Worm (Caenorhabditis elegans) whole organism, L1 larva: ENCODE data around the gene C06B8.7.
A peak's percentile ranks its signal among the peaks of the same experiment; 100 is the strongest.

Experiments
- C16A3.4 ChIP-seq: fragments of 150-350 bp; optimal IDR thresholded peaks from 2 replicates; lab custom pipeline; 2014; ENCODE audit warnings: missing biosample characterization, missing genetic modification characterization
- F16B12.6 ChIP-seq: fragments of 150-350 bp; optimal IDR thresholded peaks from 2 replicates; lab custom pipeline; 2014; ENCODE audit warnings: missing biosample characterization, missing genetic modification characterization
- Y116A8C.19 ChIP-seq: sonication (generic microtip); optimal IDR thresholded peaks from 2 replicates; lab custom pipeline; 2016; ENCODE audit warnings: missing compliant biosample characterization, missing genetic modification characterization, borderline replicate concordance
- aha-1 ChIP-seq: fragments of 150-350 bp; optimal IDR thresholded peaks from 2 replicates; lab custom pipeline; 2014; ENCODE audit warnings: missing biosample characterization, missing genetic modification characterization
- alr-1 ChIP-seq: fragments of 200-800 bp; sonication (Bioruptor generic); optimal IDR thresholded peaks from 2 replicates; lab custom pipeline; 2018; ENCODE audit warnings: borderline replicate concordance, mild to moderate bottlenecking, missing genetic modification characterization, missing compliant biosample characterization
- aly-2 ChIP-seq: fragments of 150-350 bp; optimal IDR thresholded peaks from 2 replicates; lab custom pipeline; 2014; ENCODE audit warnings: missing biosample characterization, missing genetic modification characterization
- ama-1 ChIP-seq: fragments of 150-350 bp; optimal IDR thresholded peaks from 2 replicates; lab custom pipeline; 2014
- blmp-1 ChIP-seq: fragments of 150-350 bp; optimal IDR thresholded peaks from 2 replicates; lab custom pipeline; 2014; ENCODE audit warnings: missing biosample characterization, missing genetic modification characterization
- ceh-8 ChIP-seq: fragments of 200-800 bp; sonication (Bioruptor generic); optimal IDR thresholded peaks from 2 replicates; lab custom pipeline; 2018; ENCODE audit warnings: mild to moderate bottlenecking, missing genetic modification characterization, moderate library complexity, missing compliant biosample characterization
- ceh-82 ChIP-seq, 3 experiments: fragments of 150-350 bp in 1 of 3; sonication (generic microtip) in 2 of 3; optimal IDR thresholded peaks; 2 replicates each; lab custom pipeline; 2014 to 2017; ENCODE audit warnings: missing biosample characterization in 3 of 3, missing genetic modification characterization in 3 of 3
- ceh-88 ChIP-seq: fragments of 200-800 bp; sonication (Bioruptor generic); IDR thresholded peaks from 2 replicates; pipeline ENCODE4 v1.3.6; 2022; ENCODE audit warnings: missing genetic modification characterization, missing compliant biosample characterization
- ces-1 ChIP-seq: fragments of 150-350 bp; optimal IDR thresholded peaks from 2 replicates; lab custom pipeline; 2014; ENCODE audit warnings: missing biosample characterization, missing genetic modification reagents, missing genetic modification characterization
- dsc-1 ChIP-seq: sonication (generic microtip); optimal IDR thresholded peaks from 2 replicates; lab custom pipeline; 2016; ENCODE audit warnings: mild to moderate bottlenecking, missing genetic modification characterization, missing compliant biosample characterization
- efl-1 ChIP-seq, 4 experiments: fragments of 150-350 bp; optimal IDR thresholded peaks in 3 of 4; peaks in 1 of 4; 1 replicate in 1 of 4; 2 replicates in 3 of 4; lab custom pipeline; 2014; ENCODE audit warnings: missing biosample characterization in 2 of 4, missing genetic modification characterization in 2 of 4, missing genetic modification reagents in 2 of 4
- efl-3 ChIP-seq: fragments of 200-800 bp; sonication (Bioruptor generic); optimal IDR thresholded peaks from 2 replicates; lab custom pipeline; 2018; ENCODE audit warnings: mild to moderate bottlenecking, missing genetic modification characterization, missing compliant biosample characterization
- egl-13 ChIP-seq: sonication (generic microtip); optimal IDR thresholded peaks from 2 replicates; lab custom pipeline; 2016; ENCODE audit warnings: missing genotype, missing genetic modification reagents, missing genetic modification characterization, missing compliant biosample characterization
- elt-3 ChIP-seq, 6 experiments: fragments of 150-350 bp in 1 of 6; sonication (generic microtip); optimal IDR thresholded peaks; 2 replicates each; lab custom pipeline; 2017 to 2018; ENCODE audit warnings: missing biosample characterization in 6 of 6, missing genetic modification characterization in 6 of 6, inconsistent platforms in 1 of 6
- ets-5 ChIP-seq: fragments of 200-800 bp; sonication (Bioruptor generic); IDR thresholded peaks from 2 replicates; pipeline ENCODE4 v1.3.6; 2022; ENCODE audit warnings: missing genetic modification characterization, missing compliant biosample characterization
- fkh-8 ChIP-seq: sonication (generic microtip); optimal IDR thresholded peaks from 2 replicates; lab custom pipeline; 2016; ENCODE audit warnings: mild to moderate bottlenecking, missing genetic modification characterization, missing compliant biosample characterization
- hlh-4 ChIP-seq: sonication (generic microtip); optimal IDR thresholded peaks from 2 replicates; lab custom pipeline; 2016; ENCODE audit warnings: mild to moderate bottlenecking, missing genetic modification characterization, missing compliant biosample characterization
- irx-1 ChIP-seq: sonication (generic microtip); optimal IDR thresholded peaks from 2 replicates; lab custom pipeline; 2016; ENCODE audit warnings: missing genetic modification characterization, missing compliant biosample characterization
- isw-1 ChIP-seq: fragments of 200-800 bp; sonication (Bioruptor generic); IDR thresholded peaks from 2 replicates; pipeline ENCODE4 v1.3.6; 2022; ENCODE audit warnings: missing genetic modification characterization, missing compliant biosample characterization
- lin-15B ChIP-seq: fragments of 150-350 bp; sonication (generic microtip); optimal IDR thresholded peaks from 3 replicates; lab custom pipeline; 2014; ENCODE audit warnings: missing biosample characterization, missing genetic modification characterization
- lin-39 ChIP-seq: fragments of 150-350 bp; optimal IDR thresholded peaks from 2 replicates; lab custom pipeline; 2014; ENCODE audit warnings: missing biosample characterization, missing genetic modification reagents, missing genetic modification characterization
- lir-3 ChIP-seq: sonication (generic microtip); optimal IDR thresholded peaks from 2 replicates; lab custom pipeline; 2016; ENCODE audit warnings: mild to moderate bottlenecking, missing genetic modification characterization, moderate library complexity, missing compliant biosample characterization; ENCODE audit not compliant: poor library complexity
- lsy-2 ChIP-seq, 2 experiments: fragments of 150-350 bp; optimal IDR thresholded peaks; 2 replicates each; lab custom pipeline; 2014; ENCODE audit warnings: missing biosample characterization in 2 of 2, missing genetic modification characterization in 2 of 2
- mab-9 ChIP-seq: fragments of 200-800 bp; sonication (Bioruptor generic); IDR thresholded peaks from 2 replicates; pipeline ENCODE4 v1.3.6; 2022; ENCODE audit warnings: missing genetic modification reagents, missing genetic modification characterization, missing compliant biosample characterization
- mdl-1 ChIP-seq, 2 experiments: fragments of 150-350 bp; optimal IDR thresholded peaks; 2 replicates each; lab custom pipeline; 2014 to 2017; ENCODE audit warnings: missing biosample characterization in 2 of 2, missing genetic modification characterization in 2 of 2, inconsistent platforms in 1 of 2
- mep-1 ChIP-seq: fragments of 150-350 bp; optimal IDR thresholded peaks from 2 replicates; lab custom pipeline; 2014; ENCODE audit warnings: missing biosample characterization, missing genetic modification characterization
- nhr-11 ChIP-seq: fragments of 150-350 bp; optimal IDR thresholded peaks from 2 replicates; lab custom pipeline; 2014; ENCODE audit warnings: missing biosample characterization, missing genetic modification characterization
- nhr-12 ChIP-seq: sonication (generic microtip); optimal IDR thresholded peaks from 2 replicates; lab custom pipeline; 2017; ENCODE audit warnings: missing biosample characterization, missing genetic modification characterization
- nhr-19 ChIP-seq: fragments of 200-800 bp; sonication (Bioruptor generic); conservative IDR thresholded peaks from 2 replicates; pipeline ENCODE4 v1.3.6; 2022; ENCODE audit warnings: missing genetic modification characterization, missing compliant biosample characterization
- nhr-237 ChIP-seq: fragments of 150-350 bp; optimal IDR thresholded peaks from 2 replicates; lab custom pipeline; 2014; ENCODE audit warnings: missing biosample characterization, missing genetic modification characterization
- nhr-47 ChIP-seq: sonication (generic microtip); optimal IDR thresholded peaks from 2 replicates; lab custom pipeline; 2016; ENCODE audit warnings: mild to moderate bottlenecking, missing genetic modification characterization, moderate library complexity, missing compliant biosample characterization
- nhr-76 ChIP-seq: sonication (generic microtip); optimal IDR thresholded peaks from 2 replicates; lab custom pipeline; 2017; ENCODE audit warnings: missing biosample characterization, missing genetic modification characterization
- nhr-85 ChIP-seq: sonication (generic microtip); peaks from one replicate; lab custom pipeline; 2016; ENCODE audit warnings: missing genetic modification characterization, inconsistent platforms, missing compliant biosample characterization
- nhr-90 ChIP-seq: sonication (generic microtip); optimal IDR thresholded peaks from 2 replicates; lab custom pipeline; 2016; ENCODE audit warnings: mild to moderate bottlenecking, missing genetic modification characterization, missing compliant biosample characterization; ENCODE audit not compliant: poor library complexity
- pag-3 ChIP-seq: sonication (generic microtip); optimal IDR thresholded peaks from 2 replicates; lab custom pipeline; 2017; ENCODE audit warnings: missing genetic modification characterization, mild to moderate bottlenecking, missing compliant biosample characterization, antibody characterized with exemption, borderline replicate concordance; ENCODE audit not compliant: insufficient read depth
- pax-3 ChIP-seq: fragments of 200-800 bp; sonication (Bioruptor generic); optimal IDR thresholded peaks from 2 replicates; lab custom pipeline; 2018; ENCODE audit warnings: mild to moderate bottlenecking, missing genetic modification characterization, moderate library complexity, missing compliant biosample characterization
- rnt-1 ChIP-seq: sonication (generic microtip); optimal IDR thresholded peaks from 2 replicates; lab custom pipeline; 2016; ENCODE audit warnings: mild to moderate bottlenecking, missing genetic modification characterization, moderate library complexity, missing compliant biosample characterization
- snu-23 ChIP-seq: sonication (generic microtip); optimal IDR thresholded peaks from 2 replicates; lab custom pipeline; 2016; ENCODE audit warnings: missing genetic modification characterization, missing compliant biosample characterization
- sox-4 ChIP-seq: sonication (generic microtip); optimal IDR thresholded peaks from 2 replicates; lab custom pipeline; 2016; ENCODE audit warnings: missing genetic modification characterization, missing compliant biosample characterization
- tbx-2 ChIP-seq: sonication (generic microtip); optimal IDR thresholded peaks from 2 replicates; lab custom pipeline; 2016; ENCODE audit warnings: missing genetic modification characterization, missing compliant biosample characterization
- tlp-1 ChIP-seq: fragments of 150-350 bp; optimal IDR thresholded peaks from 2 replicates; lab custom pipeline; 2014; ENCODE audit warnings: missing biosample characterization, missing genetic modification characterization
- unc-30 ChIP-seq: sonication (generic microtip); optimal IDR thresholded peaks from 2 replicates; lab custom pipeline; 2017; ENCODE audit warnings: missing biosample characterization, missing genetic modification characterization
- unc-62 ChIP-seq: fragments of 150-350 bp; optimal IDR thresholded peaks from 2 replicates; lab custom pipeline; 2014; ENCODE audit warnings: missing biosample characterization, missing genetic modification reagents, missing genetic modification characterization
- vab-15 ChIP-seq: sonication (generic microtip); optimal IDR thresholded peaks from 2 replicates; lab custom pipeline; 2017; ENCODE audit warnings: missing genotype, mild to moderate bottlenecking, missing genetic modification characterization, missing compliant biosample characterization
- ztf-11 ChIP-seq, 2 experiments: sonication (generic microtip); optimal IDR thresholded peaks; 2 replicates each; lab custom pipeline; 2016 to 2017; ENCODE audit warnings: missing genetic modification characterization in 2 of 2, missing biosample characterization in 1 of 2, missing compliant biosample characterization in 1 of 2

C06B8.7 gene

DNA sequence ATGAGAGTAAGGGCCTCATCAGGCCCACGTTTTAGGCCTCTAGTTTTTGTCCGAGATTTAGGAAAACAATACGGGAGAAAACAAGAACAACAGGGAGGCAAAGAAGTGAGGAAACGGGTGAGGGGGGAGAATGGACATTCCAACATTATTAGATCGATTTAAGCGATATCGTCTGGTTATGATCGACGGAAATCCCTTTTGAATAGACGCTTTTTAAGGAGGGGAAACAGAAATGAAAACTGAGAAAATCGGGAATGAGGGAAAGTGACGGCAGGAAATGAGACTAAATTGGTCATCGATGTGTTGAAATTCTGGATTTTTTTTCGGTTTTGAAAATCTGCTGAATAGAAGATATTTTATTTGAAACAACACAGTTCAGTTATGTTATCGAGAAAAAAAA, 34.1 kb upstream of the C06B8.7 start, which contains the start of gene rocf-1:
TSS of gene rocf-1 (minus strand) at position 101 of the 400 bp plus-strand sequence.
- TF ChIP-seq pax-3 (tag; lab: Kevin White, UChicago) (no peak), alr-1 (tag; lab: Kevin White, UChicago) (no peak), elt-3 (tag; optimal IDR thresholded peaks at IDR 0.05; lab: Kevin White, UChicago) (no peak), hlh-4 (tag; lab: Kevin White, UChicago) (no peak), lin-15B (no peak), isw-1 (GFP tag; lab: Robert Waterston, UW) (no peak), ceh-88 (GFP tag; lab: Robert Waterston, UW) (no peak), fkh-8 (tag; lab: Kevin White, UChicago) (no peak), aly-2 (tag; lab: Kevin White, UChicago) (no peak), irx-1 (no peak)
- TF ChIP-seq, all 84 proteins: peak for 0

- peak; percentile 80 for TF ChIP-seq nhr-19
- TF ChIP-seq nhr-12 (tag; lab: Kevin White, UChicago), result no peak
- peak; percentile 72 for TF ChIP-seq C16A3.4 (tag; lab: Kevin White, UChicago)
- peak; percentile 74 for TF ChIP-seq fkh-8 (tag; lab: Kevin White, UChicago)
- TF ChIP-seq unc-30 (tag; lab: Kevin White, UChicago), result no peak
- peak; percentile 45 for TF ChIP-seq sox-4
- peak; percentile 56 for TF ChIP-seq rnt-1
- no peak for TF ChIP-seq nhr-76 (tag; lab: Kevin White, UChicago)
- TF ChIP-seq ceh-82 (tag; optimal IDR thresholded peaks at IDR 0.05; lab: Kevin White, UChicago), result peak; percentile 41 to 65 (median 50)
- TF ChIP-seq ces-1 (GFP tag; lab: Kevin White, UChicago), result no peak
- TF ChIP-seq dsc-1 (tag; lab: Kevin White, UChicago), result peak; percentile 79
- peak; percentile 2 for TF ChIP-seq vab-15
- TF ChIP-seq nhr-47 (tag; lab: Kevin White, UChicago), result peak; percentile 91
- TF ChIP-seq ztf-11 (tag; optimal IDR thresholded peaks at IDR 0.05; lab: Kevin White, UChicago), result peak in 1 of 2 experiments; percentile 38
- no peak for TF ChIP-seq aha-1 (tag; lab: Kevin White, UChicago)
- no peak for TF ChIP-seq tlp-1
- TF ChIP-seq lsy-2 (tag; optimal IDR thresholded peaks at IDR 0.05; lab: Kevin White, UChicago), result no peak
- no peak for TF ChIP-seq Y116A8C.19 (tag; lab: Kevin White, UChicago)
- TF ChIP-seq efl-1 (optimal IDR thresholded peaks at IDR 0.05; lab: Kevin White, UChicago), result peak; percentile 42 to 68
- peak; percentile 42 to 96 for TF ChIP-seq efl-1 (GFP tag; optimal IDR thresholded peaks at IDR 0.05 in 1 of 2; lab: Kevin White, UChicago)
- TF ChIP-seq nhr-85 (tag; lab: Kevin White, UChicago), result peak; percentile 86
- TF ChIP-seq nhr-11 (tag; lab: Kevin White, UChicago), result no peak
- no peak for TF ChIP-seq hlh-4 (tag; lab: Kevin White, UChicago)
- TF ChIP-seq aly-2 (tag; lab: Kevin White, UChicago), result peak; percentile 39
- peak; percentile 76 for TF ChIP-seq tbx-2 (tag; lab: Kevin White, UChicago)
- peak; percentile 88 for TF ChIP-seq mep-1
- TF ChIP-seq ceh-8, result no peak
- TF ChIP-seq lin-15B, result no peak
- peak; percentile 32 for TF ChIP-seq blmp-1 (tag; lab: Kevin White, UChicago)
- peak; percentile 44 for TF ChIP-seq lir-3 (tag; lab: Kevin White, UChicago)
- peak; percentile 22 for TF ChIP-seq efl-3 (GFP tag; lab: Kevin White, UChicago)
- TF ChIP-seq lin-39, result no peak
- TF ChIP-seq unc-62, result no peak
- no peak for TF ChIP-seq alr-1 (tag; lab: Kevin White, UChicago)
- 0 out of 2 replicates have a peak, but pooled peaks have one; percentile 8 for TF ChIP-seq mab-9 (GFP tag; lab: Robert Waterston, UW)
- peak; percentile 94 for TF ChIP-seq nhr-90
- TF ChIP-seq pag-3 (tag; lab: Kevin White, UChicago), result no peak
- TF ChIP-seq egl-13, result peak; percentile 72
- peak; percentile 90 for TF ChIP-seq snu-23 (GFP tag; lab: Kevin White, UChicago)
- peak in 1 of 2 experiments; percentile 51 for TF ChIP-seq mdl-1 (tag; optimal IDR thresholded peaks at IDR 0.05; lab: Kevin White, UChicago)
- no peak for TF ChIP-seq F16B12.6 (tag; lab: Kevin White, UChicago)
- TF ChIP-seq ets-5 (GFP tag; lab: Robert Waterston, UW), result no peak
- TF ChIP-seq nhr-237, result no peak
- TF ChIP-seq ama-1 (lab: Kevin White, UChicago), result no peak
Measured at ce11 chrV:15465032-15465727, 33.4 kb upstream of the C06B8.7 start, which contains the start of gene pqn-71. Gene pqn-71, plus strand, starts transcription at chrV:15465677.
